Fruit fly (Drosophila melanogaster): ENCODE results near the gene CG31460.

CG31460 gene

dm6 chr3R:8577409-8578255, 15.2 kb downstream of the CG31460 start, which contains the start of gene 5-HT2B (continued):
- TF ChIP-seq Ravus (GFP tag; IDR thresholded peaks at IDR 0.05) = no peak
- no peak for TF ChIP-seq CG11696 (GFP tag; IDR thresholded peaks at IDR 0.05)
- TF ChIP-seq CG34422 (GFP tag; IDR thresholded peaks at IDR 0.05) = no peak
- no peak for TF ChIP-seq nau (GFP tag; optimal IDR thresholded peaks at IDR 0.05)
- no peak for TF ChIP-seq zfh2 (GFP tag; optimal IDR thresholded peaks at IDR 0.05)
- TF ChIP-seq CG13775 (GFP tag; optimal IDR thresholded peaks at IDR 0.05) = peak; percentile 32
- TF ChIP-seq CoRest (tag; optimal IDR thresholded peaks at IDR 0.05) = peak; percentile 22
- no peak for TF ChIP-seq run (tag; optimal IDR thresholded peaks at IDR 0.05)
- TF ChIP-seq CG14441 (GFP tag; IDR thresholded peaks at IDR 0.05) = no peak
- TF ChIP-seq cwo (GFP tag; optimal IDR thresholded peaks at IDR 0.05) = peak; percentile 52
- no peak for TF ChIP-seq CG31388 (GFP tag; optimal IDR thresholded peaks at IDR 0.05)
- no peak for TF ChIP-seq CG8924 (tag; optimal IDR thresholded peaks at IDR 0.05)
- peak in 1 of 2 experiments; percentile 58 for TF ChIP-seq Hr51 (GFP tag; optimal IDR thresholded peaks at IDR 0.05)
- TF ChIP-seq chinmo (GFP tag; IDR thresholded peaks at IDR 0.05; ENCODE audit: partially characterized antibody) = no peak
- no peak for TF ChIP-seq sens (GFP tag)
- no peak for TF ChIP-seq CG8089 (GFP tag; optimal IDR thresholded peaks at IDR 0.05)
- TF ChIP-seq Ssrp (tag; optimal IDR thresholded peaks at IDR 0.05) = no peak
- 0 out of 3 replicates have a peak, but pooled peaks have one; percentile 41 for TF ChIP-seq Dbx (GFP tag; IDR thresholded peaks at IDR 0.05)
- TF ChIP-seq phol (tag; optimal IDR thresholded peaks at IDR 0.05) = no peak
- peak; percentile 37; the same call in 1 of the 2 replicates for TF ChIP-seq esg (GFP tag; conservative IDR thresholded peaks at IDR 0.05)
- no peak for TF ChIP-seq Usf (GFP tag; optimal IDR thresholded peaks at IDR 0.05)
- TF ChIP-seq slbo (GFP tag; IDR thresholded peaks at IDR 0.05) = peak; percentile 50
- TF ChIP-seq Abd-B (GFP tag; optimal IDR thresholded peaks at IDR 0.05) = no peak
- TF ChIP-seq dan (GFP tag; IDR thresholded peaks at IDR 0.05) = no peak
- TF ChIP-seq D19B (GFP tag; optimal IDR thresholded peaks at IDR 0.05) = no peak
- peak; percentile 25 for TF ChIP-seq CG1233 (GFP tag; optimal IDR thresholded peaks at IDR 0.05)
- peak; percentile 32 for TF ChIP-seq CG6813 (GFP tag; optimal IDR thresholded peaks at IDR 0.05)
- peak; percentile 49 for TF ChIP-seq CG2120 (GFP tag; optimal IDR thresholded peaks at IDR 0.05)
- peak; percentile 20 for TF ChIP-seq B-H2 (GFP tag; optimal IDR thresholded peaks at IDR 0.05)
- no peak for TF ChIP-seq eve (GFP tag; optimal IDR thresholded peaks at IDR 0.05)
- peak; percentile 76 for TF ChIP-seq nerfin-1 (tag; optimal IDR thresholded peaks at IDR 0.05)
- peak; percentile 39 for TF ChIP-seq dmrt99B (tag; optimal IDR thresholded peaks at IDR 0.05)
- no peak for TF ChIP-seq gfzf (GFP tag; optimal IDR thresholded peaks at IDR 0.05)
- TF ChIP-seq odd (GFP tag; optimal IDR thresholded peaks at IDR 0.05) = peak; percentile 15
- TF ChIP-seq HLH4C (GFP tag; IDR thresholded peaks at IDR 0.05; ENCODE audit: partially characterized antibody) = no peak
- TF ChIP-seq CG7357 (GFP tag; IDR thresholded peaks at IDR 0.05) = 0 out of 3 replicates have a peak, but pooled peaks have one; percentile 30
- no peak for TF ChIP-seq CG18764 (GFP tag; optimal IDR thresholded peaks at IDR 0.05)
- no peak for TF ChIP-seq psq (GFP tag; optimal IDR thresholded peaks at IDR 0.05)
- TF ChIP-seq unpg (GFP tag; optimal IDR thresholded peaks at IDR 0.05) = no peak
- no peak for TF ChIP-seq CG4424 (GFP tag; optimal IDR thresholded peaks at IDR 0.05)
- no peak for TF ChIP-seq CG5953 (GFP tag; IDR thresholded peaks at IDR 0.05)
- TF ChIP-seq CG9932 (GFP tag; IDR thresholded peaks at IDR 0.05) = 0 out of 2 replicates have a peak, but pooled peaks have one; percentile 29
- TF ChIP-seq lab (GFP tag; optimal IDR thresholded peaks at IDR 0.05) = peak; percentile 63
- TF ChIP-seq Hmr (GFP tag; optimal IDR thresholded peaks at IDR 0.05) = peak; percentile 71
- no peak for TF ChIP-seq CG5245 (GFP tag; optimal IDR thresholded peaks at IDR 0.05)
- no peak for TF ChIP-seq CG1024 (GFP tag; IDR thresholded peaks at IDR 0.05)
- TF ChIP-seq CG1603 (tag; optimal IDR thresholded peaks at IDR 0.05) = no peak
- TF ChIP-seq CG12659 (GFP tag; optimal IDR thresholded peaks at IDR 0.05) = peak; percentile 33
